Worm (Caenorhabditis elegans): ENCODE data around the gene C15H9.3.

Gene C15H9.3

DNA sequence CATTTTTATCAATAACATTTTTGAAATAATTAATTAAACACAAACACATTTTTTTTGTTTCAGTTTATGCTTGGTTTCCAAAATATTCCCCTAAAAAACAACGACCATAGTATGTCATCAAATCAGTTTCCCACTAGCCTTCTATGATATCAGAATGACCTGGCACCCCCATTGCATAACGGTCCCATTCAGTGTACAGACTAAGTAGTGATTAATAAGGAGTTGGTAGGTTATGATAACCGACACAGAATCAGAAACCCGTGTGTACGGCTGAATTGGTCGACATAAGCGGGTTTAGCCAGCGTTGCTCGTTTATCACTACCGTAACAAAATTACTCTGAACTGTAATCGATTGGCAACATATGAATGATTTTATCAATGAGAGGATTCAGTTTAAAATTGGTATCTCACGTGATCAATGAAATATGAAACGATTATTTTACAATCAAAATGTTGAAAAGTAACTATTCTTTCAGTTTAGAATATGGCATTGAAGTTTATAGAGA is 41.9 kb downstream of the C15H9.3 start:
- TF ChIP-seq lsy-2 (tag; optimal IDR thresholded peaks at IDR 0.05): no peak
- TF ChIP-seq elt-1 (tag; optimal IDR thresholded peaks at IDR 0.05; ENCODE audit: borderline replicate concordance, insufficient read depth): no peak
- no peak for TF ChIP-seq ztf-11 (tag; optimal IDR thresholded peaks at IDR 0.05)
- TF ChIP-seq tbx-8 (GFP tag; optimal IDR thresholded peaks at IDR 0.05): no peak
- TF ChIP-seq hlh-1 (tag; optimal IDR thresholded peaks at IDR 0.05): no peak
- TF ChIP-seq nhr-28 (tag; optimal IDR thresholded peaks at IDR 0.05): no peak
- no peak for TF ChIP-seq zip-8 (tag; optimal IDR thresholded peaks at IDR 0.05)
- no peak for TF ChIP-seq mls-2 (tag; optimal IDR thresholded peaks at IDR 0.05)
- no peak for TF ChIP-seq ham-2 (GFP tag; optimal IDR thresholded peaks at IDR 0.05)
- no peak for TF ChIP-seq lin-13 (tag; optimal IDR thresholded peaks at IDR 0.05)
- TF ChIP-seq nhr-76 (tag; optimal IDR thresholded peaks at IDR 0.05): no peak
- no peak for TF ChIP-seq lin-32 (GFP tag; optimal IDR thresholded peaks at IDR 0.05)
- no peak for TF ChIP-seq nhr-12 (tag; optimal IDR thresholded peaks at IDR 0.05)
- TF ChIP-seq unc-62 (GFP tag; optimal IDR thresholded peaks at IDR 0.05): no peak
- TF ChIP-seq snpc-4 (tag; optimal IDR thresholded peaks at IDR 0.05): no peak
- no peak for TF ChIP-seq pha-4 (tag; optimal IDR thresholded peaks at IDR 0.05)

DNA sequence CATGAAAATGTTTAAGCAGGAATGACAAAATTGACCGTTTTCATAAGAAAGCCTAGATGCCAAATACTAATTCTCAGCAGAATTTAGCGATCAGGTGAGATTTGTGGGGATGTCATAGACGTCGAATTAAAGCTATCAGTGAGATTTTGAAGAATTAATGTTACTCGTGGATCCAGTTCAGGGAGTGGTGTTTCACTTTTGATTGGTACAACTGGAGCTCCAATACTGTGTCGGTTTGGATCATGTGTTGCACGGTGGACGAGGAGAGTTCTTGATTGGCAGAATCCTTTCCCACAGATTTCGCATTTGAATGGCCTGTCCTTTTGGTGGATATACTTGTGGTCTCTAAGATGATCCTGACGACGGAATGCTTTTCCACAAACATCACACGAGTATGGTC is 44.0 kb downstream of the C15H9.3 start:
- no peak for TF ChIP-seq lin-13 (tag; optimal IDR thresholded peaks at IDR 0.05)
- no peak for TF ChIP-seq pha-4 (tag; optimal IDR thresholded peaks at IDR 0.05)
- TF ChIP-seq hlh-1 (tag; optimal IDR thresholded peaks at IDR 0.05): no peak

DNA sequence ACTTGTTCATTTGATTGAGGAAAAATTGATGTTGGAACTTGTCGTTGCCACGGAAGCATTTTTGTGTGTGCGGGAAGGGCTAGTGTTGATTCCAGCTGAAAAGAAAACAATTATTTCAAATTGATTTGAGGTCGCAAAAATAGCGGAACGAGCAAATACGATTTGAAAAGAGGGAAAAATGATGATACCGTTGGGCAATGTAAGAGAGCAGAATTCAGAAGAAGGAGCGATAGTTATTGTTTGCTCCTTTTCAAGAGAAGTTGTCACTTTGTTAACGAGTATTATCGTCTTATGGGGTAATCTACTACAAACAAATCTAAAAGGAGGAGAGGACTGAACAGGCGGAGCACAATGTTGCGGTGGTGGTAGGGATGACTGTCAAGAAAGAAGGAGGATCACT is 44.8 kb downstream of the C15H9.3 start, which contains the start of gene odd-2:
TSS of gene odd-2 (minus strand) at position 101 of the 400 bp plus-strand sequence.
- TF ChIP-seq drap-1 (GFP tag; optimal IDR thresholded peaks at IDR 0.05) (no peak), unc-39 (tag; optimal IDR thresholded peaks at IDR 0.05) (no peak), nhr-76 (tag; optimal IDR thresholded peaks at IDR 0.05) (no peak), bed-3 (GFP tag; optimal IDR thresholded peaks at IDR 0.05) (no peak)

DNA sequence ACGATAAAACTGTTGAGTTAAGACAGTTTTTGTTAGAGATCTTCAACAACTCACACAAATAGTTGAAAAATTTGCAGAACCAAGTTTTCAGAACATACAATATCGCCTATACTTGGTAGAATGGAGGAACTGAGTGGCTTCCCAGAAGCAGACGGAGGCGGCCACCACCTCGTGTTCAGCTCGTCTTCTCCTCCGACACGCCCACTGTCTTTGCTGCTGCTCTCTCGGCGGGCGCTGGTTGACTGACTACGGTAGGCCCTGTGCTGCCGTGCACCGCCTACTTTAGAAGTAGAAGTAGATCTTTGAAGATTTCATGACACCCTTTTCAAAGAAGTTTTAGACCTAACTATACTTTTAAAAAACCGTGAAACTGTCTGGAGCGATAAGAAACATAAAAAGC is 46.4 kb downstream of the C15H9.3 start:
- TF ChIP-seq pha-4 (tag; optimal IDR thresholded peaks at IDR 0.05) (no peak), M03D4.4 (tag; optimal IDR thresholded peaks at IDR 0.05) (no peak), sem-2 (GFP tag; optimal IDR thresholded peaks at IDR 0.05) (no peak), mls-2 (tag; optimal IDR thresholded peaks at IDR 0.05) (no peak), mab-5 (tag; optimal IDR thresholded peaks at IDR 0.05) (no peak), flh-1 (GFP tag; optimal IDR thresholded peaks at IDR 0.05) (no peak), zip-8 (tag; optimal IDR thresholded peaks at IDR 0.05) (no peak), ceh-83 (GFP tag; optimal IDR thresholded peaks at IDR 0.05) (no peak), mep-1 (tag; optimal IDR thresholded peaks at IDR 0.05) (no peak), unc-62 (GFP tag; optimal IDR thresholded peaks at IDR 0.05) (no peak), nhr-237 (tag; optimal IDR thresholded peaks at IDR 0.05) (no peak), nhr-76 (tag; optimal IDR thresholded peaks at IDR 0.05) (no peak), cnd-1 (tag; optimal IDR thresholded peaks at IDR 0.05) (no peak), ham-2 (GFP tag; optimal IDR thresholded peaks at IDR 0.05) (no peak), nhr-2 (tag; optimal IDR thresholded peaks at IDR 0.05) (no peak), blmp-1 (tag; optimal IDR thresholded peaks at IDR 0.05) (no peak), hlh-1 (tag; optimal IDR thresholded peaks at IDR 0.05) (no peak), unc-120 (tag; optimal IDR thresholded peaks at IDR 0.05; ENCODE audit: poor library complexity, severe bottlenecking) (no peak)

DNA sequence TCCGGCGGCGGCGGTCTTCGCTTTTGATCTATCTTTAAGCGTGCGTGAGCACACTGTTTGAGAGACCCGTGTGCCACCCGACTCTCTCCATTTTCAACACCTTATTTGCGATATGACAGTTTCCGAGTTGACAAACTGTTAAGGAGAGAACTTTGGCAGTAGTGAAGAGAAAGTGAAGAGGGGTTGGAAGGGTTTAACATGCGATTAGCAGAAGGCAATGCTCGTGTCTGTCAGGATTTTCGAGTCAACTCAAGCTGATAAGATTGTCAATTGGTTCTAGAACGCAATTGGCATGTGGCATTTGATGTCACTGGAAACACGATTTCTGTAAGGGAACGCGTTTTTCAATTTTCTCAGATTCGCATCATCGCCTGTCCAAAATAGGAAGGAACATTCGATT is 51.8 kb downstream of the C15H9.3 start:
- TF ChIP-seq elt-3 (tag; optimal IDR thresholded peaks at IDR 0.05) (no peak), ces-1 (GFP tag; optimal IDR thresholded peaks at IDR 0.05) (no peak), zip-8 (tag; optimal IDR thresholded peaks at IDR 0.05) (no peak), sptf-1 (tag; optimal IDR thresholded peaks at IDR 0.05) (no peak)

Data from whole organism, mixed stage, embryonic.